Fruit fly (Drosophila melanogaster) whole organism, pupa: ENCODE results near the gene bnb.

Experiments used
- CG10348 ChIP-seq: fragments of 200-800 bp; sonication (Bioruptor generic); IDR thresholded peaks from 2 replicates; pipeline ENCODE4 v1.3.6; 2022; ENCODE audit warnings: missing biosample characterization, missing genetic modification characterization
- CG12605 ChIP-seq: fragments of 200-800 bp; sonication (Bioruptor generic); IDR thresholded peaks from 2 replicates; pipeline ENCODE4 v1.3.6; 2022; ENCODE audit warnings: missing biosample characterization, missing genetic modification characterization
- CG13204 ChIP-seq: fragments of 200-800 bp; sonication (Bioruptor generic); optimal IDR thresholded peaks from 2 replicates; lab custom pipeline; 2018; ENCODE audit warnings: missing biosample characterization, mild to moderate bottlenecking, missing genetic modification characterization, moderate library complexity
- CG14655 ChIP-seq: fragments of 200-800 bp; sonication (Bioruptor generic); optimal IDR thresholded peaks from 3 replicates; lab custom pipeline; 2017; ENCODE audit warnings: mild to moderate bottlenecking, missing biosample characterization, missing genetic modification reagents, missing genetic modification characterization
- CG15710 ChIP-seq: fragments of 200-800 bp; sonication (Bioruptor generic); optimal IDR thresholded peaks from 2 replicates; lab custom pipeline; 2018; ENCODE audit warnings: missing biosample characterization, mild to moderate bottlenecking, missing genetic modification characterization, moderate library complexity
- CG17806 ChIP-seq: fragments of 200-800 bp; sonication (Bioruptor generic); optimal IDR thresholded peaks from 2 replicates; lab custom pipeline; 2018; ENCODE audit warnings: missing biosample characterization, mild to moderate bottlenecking, missing genetic modification characterization, moderate library complexity
- CG32121 ChIP-seq: fragments of 200-800 bp; sonication (Bioruptor generic); IDR thresholded peaks from 2 replicates; pipeline ENCODE4 v1.3.6; 2022; ENCODE audit warnings: missing biosample characterization, missing genetic modification characterization
- CG34367 ChIP-seq: fragments of 200-800 bp; sonication (Bioruptor generic); optimal IDR thresholded peaks from 2 replicates; lab custom pipeline; 2018; ENCODE audit warnings: missing biosample characterization, mild to moderate bottlenecking, missing genetic modification characterization
- CG4496 ChIP-seq: fragments of 200-800 bp; sonication (Bioruptor generic); IDR thresholded peaks from 3 replicates; pipeline ENCODE4 v1.3.6; 2022; ENCODE audit warnings: missing biosample characterization, missing genetic modification characterization
- CG8159 ChIP-seq: fragments of 200-800 bp; sonication (Bioruptor generic); optimal IDR thresholded peaks from 3 replicates; lab custom pipeline; 2018; ENCODE audit warnings: missing biosample characterization, mild to moderate bottlenecking, missing genetic modification characterization, moderate library complexity
- CG8301 ChIP-seq: fragments of 200-800 bp; sonication (Bioruptor generic); optimal IDR thresholded peaks from 2 replicates; lab custom pipeline; 2018; ENCODE audit warnings: missing biosample characterization, mild to moderate bottlenecking, missing genetic modification characterization
- CG9948 ChIP-seq: fragments of 200-800 bp; sonication (Bioruptor generic); optimal IDR thresholded peaks from 2 replicates; lab custom pipeline; 2018; ENCODE audit warnings: missing biosample characterization, mild to moderate bottlenecking, missing genetic modification characterization, moderate library complexity
- D1 ChIP-seq: fragments of 200-800 bp; sonication (Bioruptor generic); optimal IDR thresholded peaks from 2 replicates; lab custom pipeline; 2018; ENCODE audit warnings: missing biosample characterization, mild to moderate bottlenecking, missing genetic modification characterization, moderate library complexity
- EcR ChIP-seq: fragments of 200-800 bp; sonication (Bioruptor generic); optimal IDR thresholded peaks from 3 replicates; lab custom pipeline; 2019; ENCODE audit warnings: missing biosample characterization, missing genetic modification characterization, mild to moderate bottlenecking, moderate library complexity, missing genetic modification reagents
- Ets98B ChIP-seq: fragments of 200-800 bp; sonication (Bioruptor generic); IDR thresholded peaks from 2 replicates; pipeline ENCODE4 v1.3.6; 2022; ENCODE audit warnings: missing biosample characterization, missing genetic modification characterization
- Pif1A ChIP-seq: fragments of 200-800 bp; sonication (Bioruptor generic); optimal IDR thresholded peaks from 3 replicates; lab custom pipeline; 2016; ENCODE audit warnings: missing biosample characterization, missing genetic modification characterization
- Pif1B ChIP-seq: fragments of 200-800 bp; sonication (Bioruptor generic); optimal IDR thresholded peaks from 3 replicates; lab custom pipeline; 2016; ENCODE audit warnings: missing biosample characterization, missing genetic modification characterization
- Snoo ChIP-seq: fragments of 200-800 bp; sonication (Bioruptor generic); optimal IDR thresholded peaks from 3 replicates; lab custom pipeline; 2017; ENCODE audit warnings: missing biosample characterization, mild to moderate bottlenecking, missing genetic modification characterization, inconsistent platforms
- fd96Ca ChIP-seq: fragments of 200-800 bp; sonication (Bioruptor generic); IDR thresholded peaks from 3 replicates; pipeline ENCODE4 v1.3.6; 2022; ENCODE audit warnings: missing biosample characterization, missing genetic modification characterization
- gl ChIP-seq: fragments of 200-800 bp; sonication (Bioruptor generic); optimal IDR thresholded peaks from 2 replicates; lab custom pipeline; 2018; ENCODE audit warnings: missing biosample characterization, mild to moderate bottlenecking, missing genetic modification characterization
- rn ChIP-seq: fragments of 200-800 bp; sonication (Bioruptor generic); IDR thresholded peaks from 2 replicates; pipeline ENCODE4 v1.3.6; 2022; ENCODE audit warnings: missing biosample characterization, missing genetic modification characterization

bnb gene

DNA sequence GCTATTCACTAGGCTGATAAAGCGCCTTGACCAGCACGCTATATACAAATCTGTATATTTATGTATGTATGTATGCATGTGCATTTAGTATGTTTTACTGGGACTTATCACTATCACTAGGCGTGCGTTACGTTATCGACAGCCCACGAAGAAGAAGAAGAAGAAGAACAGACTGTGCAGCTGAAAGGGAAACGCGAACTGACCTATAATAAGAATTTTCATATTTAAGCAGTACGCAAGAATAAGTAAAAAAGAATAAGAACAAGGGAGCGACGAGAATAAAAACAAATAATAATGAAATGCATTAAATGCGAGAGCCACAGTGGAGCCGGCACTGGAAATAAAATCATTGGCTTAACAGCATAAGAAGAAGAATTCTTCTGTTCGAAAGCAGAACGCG is 38.8 kb upstream of the bnb start:
- TF ChIP-seq CG15710 (tag; lab: Kevin White, UChicago) = peak; percentile 48
- peak; percentile 10 for TF ChIP-seq CG8301 (tag; lab: Kevin White, UChicago)
- no peak for TF ChIP-seq D1
- TF ChIP-seq Ets98B (GFP tag; lab: Robert Waterston, UW) = peak; percentile 29; the same call in 1 of the 2 replicates
- peak; percentile 47 for TF ChIP-seq EcR (GFP tag; lab: Kevin White, UChicago)
- TF ChIP-seq CG13204 (GFP tag; lab: Kevin White, UChicago) = no peak
- TF ChIP-seq rn (GFP tag; lab: Robert Waterston, UW) = no peak
- peak; percentile 36; the same call in 1 of the 3 replicates for TF ChIP-seq CG4496 (GFP tag; lab: Robert Waterston, UW)
- TF ChIP-seq Snoo (tag; lab: Kevin White, UChicago) = no peak
- no peak for TF ChIP-seq CG32121 (GFP tag; lab: Robert Waterston, UW)
- TF ChIP-seq CG10348 (GFP tag; lab: Robert Waterston, UW) = no peak
- no peak for TF ChIP-seq Pif1B
- no peak for TF ChIP-seq fd96Ca (GFP tag; lab: Robert Waterston, UW)
- TF ChIP-seq gl (tag; lab: Kevin White, UChicago) = peak; percentile 61
- TF ChIP-seq Pif1A (GFP tag; lab: Kevin White, UChicago) = peak; percentile 24
- TF ChIP-seq CG8159 (tag; lab: Kevin White, UChicago) = peak; percentile 28
- TF ChIP-seq CG17806 = no peak
- peak; percentile 32 for TF ChIP-seq CG14655 (GFP tag; lab: Kevin White, UChicago)
- TF ChIP-seq CG34367 (tag; lab: Kevin White, UChicago) = peak; percentile 33
- peak; percentile 28 for TF ChIP-seq CG9948
- peak; percentile 36; the same call in 1 of the 2 replicates for TF ChIP-seq CG12605 (GFP tag; lab: Robert Waterston, UW)

DNA sequence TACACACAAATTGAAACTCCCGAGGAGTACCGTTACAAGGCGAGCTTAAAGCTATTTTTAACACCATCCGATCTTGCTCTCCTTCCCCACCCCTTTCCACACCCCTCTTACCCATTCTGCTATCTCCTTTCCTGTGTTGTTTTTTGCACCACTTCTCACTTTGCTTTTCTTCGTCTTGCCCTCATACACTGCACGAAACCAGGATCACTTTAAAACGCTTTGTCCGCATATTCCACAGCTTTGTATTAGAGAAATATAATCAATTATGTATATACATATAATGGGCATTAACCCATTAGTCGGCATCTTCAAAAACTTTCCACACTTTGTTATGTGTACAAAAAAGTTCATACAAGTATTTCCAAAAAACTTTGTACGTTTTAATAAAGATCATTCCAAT is 38.0 kb upstream of the bnb start:
- TF ChIP-seq CG12605 (GFP tag; lab: Robert Waterston, UW) (no peak; the same call in 1 of the 2 replicates), CG4496 (GFP tag; lab: Robert Waterston, UW) (peak; percentile 68; the same call in 2 of the 3 replicates), EcR (GFP tag; lab: Kevin White, UChicago) (no peak), CG9948 (peak; percentile 36), Ets98B (GFP tag; lab: Robert Waterston, UW) (no peak), CG10348 (GFP tag; lab: Robert Waterston, UW) (no peak), CG32121 (GFP tag; lab: Robert Waterston, UW) (no peak), CG8301 (tag; lab: Kevin White, UChicago) (peak; percentile 36), CG13204 (GFP tag; lab: Kevin White, UChicago) (peak; percentile 23), CG14655 (GFP tag; lab: Kevin White, UChicago) (peak; percentile 50), rn (GFP tag; lab: Robert Waterston, UW) (no peak), CG8159 (tag; lab: Kevin White, UChicago) (peak; percentile 53), CG34367 (tag; lab: Kevin White, UChicago) (peak; percentile 47), CG15710 (tag; lab: Kevin White, UChicago) (peak; percentile 53), CG17806 (peak; percentile 37), D1 (no peak), fd96Ca (GFP tag; lab: Robert Waterston, UW) (no peak), Snoo (tag; lab: Kevin White, UChicago) (no peak), Pif1B (peak; percentile 8), gl (tag; lab: Kevin White, UChicago) (peak; percentile 37), Pif1A (GFP tag; lab: Kevin White, UChicago) (no peak)

DNA sequence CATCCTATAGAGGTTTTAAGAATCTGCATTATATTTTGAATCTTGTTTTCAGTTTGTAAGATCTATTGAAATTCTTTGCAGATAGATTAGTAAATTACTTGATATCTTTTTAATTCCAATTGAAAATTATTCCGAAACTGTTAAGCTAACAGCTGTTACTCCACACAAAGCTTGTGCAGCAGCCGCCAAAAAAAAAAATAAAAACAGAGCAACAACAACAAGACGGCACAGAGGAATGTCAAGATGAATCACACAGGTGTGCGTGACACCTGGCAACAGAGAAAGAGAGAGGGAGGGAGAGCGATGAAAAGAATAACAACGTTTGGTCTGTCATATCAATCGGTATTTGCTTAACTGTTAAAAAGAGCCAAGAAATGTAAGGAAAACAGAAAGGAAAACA is 37.5 kb upstream of the bnb start:
- TF ChIP-seq CG32121 (GFP tag; lab: Robert Waterston, UW) (no peak), gl (tag; lab: Kevin White, UChicago) (no peak), CG34367 (tag; lab: Kevin White, UChicago) (no peak), Pif1B (no peak), D1 (no peak), CG4496 (GFP tag; lab: Robert Waterston, UW) (no peak)

DNA sequence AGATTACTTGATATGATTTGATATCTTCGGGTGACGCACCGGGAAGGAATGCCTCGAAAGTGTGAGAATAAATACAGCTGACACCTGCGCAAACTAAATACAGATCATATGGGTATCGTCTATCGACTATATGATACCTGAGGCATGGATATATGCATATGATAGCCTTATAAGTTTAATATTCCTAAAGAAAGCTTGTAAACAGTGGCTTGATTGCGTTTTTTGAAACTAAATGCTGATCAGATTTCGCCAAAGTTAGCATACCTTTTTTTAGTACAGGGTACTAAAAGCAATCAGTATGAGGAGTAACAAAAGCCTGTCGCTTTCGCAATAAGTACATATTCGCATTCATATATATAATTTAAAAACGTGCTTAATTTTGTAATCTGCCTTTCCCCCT is 36.9 kb upstream of the bnb start:
- peak; percentile 60 for TF ChIP-seq CG17806
- no peak for TF ChIP-seq CG34367 (tag; lab: Kevin White, UChicago)
- no peak for TF ChIP-seq CG15710 (tag; lab: Kevin White, UChicago)
- TF ChIP-seq CG9948 = no peak
- no peak for TF ChIP-seq CG10348 (GFP tag; lab: Robert Waterston, UW)
- no peak for TF ChIP-seq EcR (GFP tag; lab: Kevin White, UChicago)
- peak; percentile 65 for TF ChIP-seq Pif1A (GFP tag; lab: Kevin White, UChicago)
- TF ChIP-seq Ets98B (GFP tag; lab: Robert Waterston, UW) = peak; percentile 41; the same call in 1 of the 2 replicates
- TF ChIP-seq CG8159 (tag; lab: Kevin White, UChicago) = peak; percentile 70
- TF ChIP-seq rn (GFP tag; lab: Robert Waterston, UW) = 0 out of 2 replicates have a peak, but pooled peaks have one; percentile 19
- 0 out of 2 replicates have a peak, but pooled peaks have one; percentile 15 for TF ChIP-seq CG32121 (GFP tag; lab: Robert Waterston, UW)
- TF ChIP-seq CG4496 (GFP tag; lab: Robert Waterston, UW) = peak; percentile 65; the same call in 2 of the 3 replicates
- peak; percentile 47 for TF ChIP-seq Pif1B
- TF ChIP-seq CG8301 (tag; lab: Kevin White, UChicago) = no peak
- TF ChIP-seq CG12605 (GFP tag; lab: Robert Waterston, UW) = no peak
- 0 out of 3 replicates have a peak, but pooled peaks have one; percentile 40 for TF ChIP-seq fd96Ca (GFP tag; lab: Robert Waterston, UW)
- TF ChIP-seq CG14655 (GFP tag; lab: Kevin White, UChicago) = peak; percentile 23
- peak; percentile 71 for TF ChIP-seq Snoo (tag; lab: Kevin White, UChicago)
- no peak for TF ChIP-seq gl (tag; lab: Kevin White, UChicago)
- TF ChIP-seq CG13204 (GFP tag; lab: Kevin White, UChicago) = no peak
- TF ChIP-seq D1 = no peak

DNA sequence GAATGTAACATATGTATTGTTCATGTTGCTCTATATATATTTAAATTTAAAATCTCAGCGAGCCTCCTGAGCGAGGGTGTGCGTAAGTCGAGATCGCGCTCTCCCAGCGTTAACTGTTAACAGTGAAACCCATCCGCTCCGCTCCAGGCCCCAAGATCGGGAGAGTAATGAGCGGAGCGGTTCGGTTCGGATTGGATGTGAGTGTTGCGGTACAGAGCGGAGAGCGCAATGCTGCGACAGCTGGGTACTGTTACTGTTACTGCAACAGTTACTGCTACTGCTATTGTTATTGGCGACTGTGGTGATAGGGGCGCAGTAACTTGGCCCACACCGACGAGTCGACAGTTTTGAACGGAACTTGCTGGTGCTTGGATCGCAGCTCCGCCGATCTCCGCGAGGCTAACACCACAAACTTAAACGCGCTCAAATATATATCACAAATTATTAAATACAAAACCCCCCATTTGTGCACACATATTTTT is 34.9 kb upstream of the bnb start, which contains the start of gene Pvf1:
Gene Pvf1 (plus strand): TSS at position 312 of the 482 bp plus-strand sequence.
- TF ChIP-seq Pif1B (peak; percentile 42), CG14655 (GFP tag; lab: Kevin White, UChicago) (no peak), Ets98B (GFP tag; lab: Robert Waterston, UW) (peak; percentile 51; the same call in 1 of the 2 replicates), CG15710 (tag; lab: Kevin White, UChicago) (no peak), CG8159 (tag; lab: Kevin White, UChicago) (no peak), CG17806 (no peak), CG9948 (no peak), CG34367 (tag; lab: Kevin White, UChicago) (no peak), CG8301 (tag; lab: Kevin White, UChicago) (no peak), CG32121 (GFP tag; lab: Robert Waterston, UW) (no peak), CG10348 (GFP tag; lab: Robert Waterston, UW) (no peak), gl (tag; lab: Kevin White, UChicago) (no peak), fd96Ca (GFP tag; lab: Robert Waterston, UW) (0 out of 3 replicates have a peak, but pooled peaks have one; percentile 16), CG4496 (GFP tag; lab: Robert Waterston, UW) (peak; percentile 59; the same call in 1 of the 3 replicates), Pif1A (GFP tag; lab: Kevin White, UChicago) (no peak), EcR (GFP tag; lab: Kevin White, UChicago) (no peak), CG12605 (GFP tag; lab: Robert Waterston, UW) (peak; percentile 40; the same call in 1 of the 2 replicates), rn (GFP tag; lab: Robert Waterston, UW) (no peak), D1 (no peak), CG13204 (GFP tag; lab: Kevin White, UChicago) (peak; percentile 57), Snoo (tag; lab: Kevin White, UChicago) (no peak)
